Worm (Caenorhabditis elegans): Measurements from ENCODE around the gene F42G2.7.

F42G2.7 gene

ce11 chrII:2468885-2469284 is 50.9 kb downstream of the F42G2.7 start:
- no peak for TF ChIP-seq nhr-28 (tag; optimal IDR thresholded peaks at IDR 0.05)
- TF ChIP-seq tbx-8 (GFP tag; optimal IDR thresholded peaks at IDR 0.05) = no peak
- TF ChIP-seq mep-1 (tag; optimal IDR thresholded peaks at IDR 0.05) = no peak
- no peak for TF ChIP-seq blmp-1 (tag; optimal IDR thresholded peaks at IDR 0.05)
- TF ChIP-seq bed-3 (GFP tag; optimal IDR thresholded peaks at IDR 0.05) = no peak
- no peak for TF ChIP-seq sem-2 (GFP tag; optimal IDR thresholded peaks at IDR 0.05)
- no peak for TF ChIP-seq ham-2 (GFP tag; optimal IDR thresholded peaks at IDR 0.05)
- TF ChIP-seq elt-1 (tag; optimal IDR thresholded peaks at IDR 0.05; ENCODE audit: borderline replicate concordance, insufficient read depth) = no peak
- no peak for TF ChIP-seq mls-2 (tag; optimal IDR thresholded peaks at IDR 0.05)
- TF ChIP-seq ceh-43 (GFP tag; optimal IDR thresholded peaks at IDR 0.05) = no peak
- TF ChIP-seq lsy-2 (tag; optimal IDR thresholded peaks at IDR 0.05) = no peak
- TF ChIP-seq drap-1 (GFP tag; optimal IDR thresholded peaks at IDR 0.05) = no peak
- TF ChIP-seq lin-32 (GFP tag; optimal IDR thresholded peaks at IDR 0.05) = no peak
- no peak for TF ChIP-seq ceh-39 (tag; optimal IDR thresholded peaks at IDR 0.05)
- no peak for TF ChIP-seq nhr-2 (tag; optimal IDR thresholded peaks at IDR 0.05)
- TF ChIP-seq sptf-1 (tag; optimal IDR thresholded peaks at IDR 0.05) = no peak
- no peak for TF ChIP-seq unc-39 (tag; optimal IDR thresholded peaks at IDR 0.05)
